Worm (Caenorhabditis elegans) whole organism, late embryonic: ENCODE results near the gene srh-72.
"Not testable (repeated sequence)": the region's sequence is repeated elsewhere in the genome, so short reads cannot be mapped to it uniquely, and the experiment has no call there.

Source experiments
- C08G9.2 ChIP-seq: sonication (generic microtip); optimal IDR thresholded peaks from 2 replicates; lab custom pipeline; 2016; ENCODE audit warnings: mild to moderate bottlenecking, missing genetic modification characterization, moderate library complexity, missing compliant biosample characterization
- K02D7.2 ChIP-seq: sonication (generic microtip); optimal IDR thresholded peaks from 2 replicates; lab custom pipeline; 2017; ENCODE audit warnings: mild to moderate bottlenecking, missing genetic modification characterization, missing compliant biosample characterization
- K09A11.1 ChIP-seq: sonication (generic microtip); optimal IDR thresholded peaks from 2 replicates; lab custom pipeline; 2017; ENCODE audit warnings: antibody characterized with exemption, mild to moderate bottlenecking, missing genetic modification characterization, missing compliant biosample characterization; ENCODE audit not compliant: insufficient read depth
- T23F11.4 ChIP-seq: fragments of 200-800 bp; sonication (Bioruptor generic); optimal IDR thresholded peaks from 2 replicates; lab custom pipeline; 2018; ENCODE audit warnings: mild to moderate bottlenecking, missing genetic modification characterization, missing compliant biosample characterization
- Y22D7AL.16 ChIP-seq: sonication (generic microtip); optimal IDR thresholded peaks from 2 replicates; lab custom pipeline; 2016; ENCODE audit warnings: missing genetic modification characterization, missing compliant biosample characterization
- ahr-1 ChIP-seq: sonication (generic microtip); optimal IDR thresholded peaks from 2 replicates; lab custom pipeline; 2016; ENCODE audit warnings: missing genetic modification characterization, missing compliant biosample characterization
- ceh-14 ChIP-seq: sonication (generic microtip); optimal IDR thresholded peaks from 2 replicates; lab custom pipeline; 2016; ENCODE audit warnings: missing genotype, missing genetic modification characterization, missing compliant biosample characterization
- ceh-19 ChIP-seq: fragments of 200-800 bp; sonication (Bioruptor generic); optimal IDR thresholded peaks from 2 replicates; lab custom pipeline; 2018; ENCODE audit warnings: mild to moderate bottlenecking, missing genetic modification characterization, missing compliant biosample characterization
- ceh-2 ChIP-seq: sonication (generic microtip); optimal IDR thresholded peaks from 2 replicates; lab custom pipeline; 2016; ENCODE audit warnings: missing genotype, missing genetic modification characterization, missing compliant biosample characterization
- ceh-22 ChIP-seq: sonication (generic microtip); optimal IDR thresholded peaks from 2 replicates; lab custom pipeline; 2017; ENCODE audit warnings: missing biosample characterization, missing genetic modification characterization
- ceh-24 ChIP-seq: sonication (generic microtip); optimal IDR thresholded peaks from 2 replicates; lab custom pipeline; 2016; ENCODE audit warnings: mild to moderate bottlenecking, missing genetic modification characterization, missing compliant biosample characterization
- ceh-30 ChIP-seq: fragments of 150-350 bp; optimal IDR thresholded peaks from 2 replicates; lab custom pipeline; 2014; ENCODE audit warnings: missing biosample characterization, missing genetic modification characterization
- ceh-31 ChIP-seq: sonication (generic microtip); optimal IDR thresholded peaks from 2 replicates; lab custom pipeline; 2016; ENCODE audit warnings: missing genetic modification characterization, missing compliant biosample characterization
- ceh-34 ChIP-seq: sonication (generic microtip); optimal IDR thresholded peaks from 2 replicates; lab custom pipeline; 2016; ENCODE audit warnings: mild to moderate bottlenecking, missing genetic modification characterization, missing compliant biosample characterization
- dmd-4 ChIP-seq: sonication (generic microtip); optimal IDR thresholded peaks from 2 replicates; lab custom pipeline; 2016; ENCODE audit warnings: borderline replicate concordance, missing genetic modification characterization, missing compliant biosample characterization
- dve-1 ChIP-seq: sonication (generic microtip); optimal IDR thresholded peaks from 2 replicates; lab custom pipeline; 2017; ENCODE audit warnings: antibody characterized with exemption, mild to moderate bottlenecking, missing genetic modification characterization, missing compliant biosample characterization
- elt-2 ChIP-seq: sonication (generic microtip); optimal IDR thresholded peaks from 2 replicates; lab custom pipeline; 2016; ENCODE audit warnings: missing genetic modification reagents, missing genetic modification characterization, missing compliant biosample characterization
- elt-4 ChIP-seq: sonication (generic microtip); optimal IDR thresholded peaks from 2 replicates; lab custom pipeline; 2016; ENCODE audit warnings: missing genetic modification characterization, missing compliant biosample characterization
- ets-4 ChIP-seq: sonication (generic microtip); optimal IDR thresholded peaks from 2 replicates; lab custom pipeline; 2016; ENCODE audit warnings: missing genetic modification characterization, missing compliant biosample characterization
- fkh-10 ChIP-seq: fragments of 150-350 bp; optimal IDR thresholded peaks from 2 replicates; lab custom pipeline; 2014; ENCODE audit warnings: missing biosample characterization, missing genetic modification reagents, missing genetic modification characterization
- gmeb-2 ChIP-seq: sonication (generic microtip); optimal IDR thresholded peaks from 2 replicates; lab custom pipeline; 2016; ENCODE audit warnings: missing genetic modification characterization, inconsistent platforms, missing compliant biosample characterization
- hlh-13 ChIP-seq: fragments of 200-800 bp; sonication (Bioruptor generic); optimal IDR thresholded peaks from 2 replicates; lab custom pipeline; 2018; ENCODE audit warnings: mild to moderate bottlenecking, missing genetic modification characterization, missing compliant biosample characterization
- hlh-30 ChIP-seq: sonication (generic microtip); optimal IDR thresholded peaks from 2 replicates; lab custom pipeline; 2017; ENCODE audit warnings: antibody characterized with exemption, missing genetic modification characterization, missing compliant biosample characterization; ENCODE audit not compliant: insufficient read depth
- hlh-6 ChIP-seq: sonication (generic microtip); optimal IDR thresholded peaks from 2 replicates; lab custom pipeline; 2016; ENCODE audit warnings: missing genotype, missing genetic modification characterization, missing compliant biosample characterization
- lim-6 ChIP-seq: sonication (generic microtip); optimal IDR thresholded peaks from 2 replicates; lab custom pipeline; 2016; ENCODE audit warnings: missing genetic modification characterization, missing compliant biosample characterization
- lin-11 ChIP-seq: fragments of 200-800 bp; sonication (Bioruptor generic); optimal IDR thresholded peaks from 2 replicates; lab custom pipeline; 2018; ENCODE audit warnings: mild to moderate bottlenecking, missing genetic modification characterization, missing compliant biosample characterization
- madf-2 ChIP-seq: sonication (generic microtip); optimal IDR thresholded peaks from 2 replicates; lab custom pipeline; 2017; ENCODE audit warnings: missing genetic modification characterization, missing compliant biosample characterization
- nhr-11 ChIP-seq: fragments of 150-350 bp; optimal IDR thresholded peaks from 2 replicates; lab custom pipeline; 2014; ENCODE audit warnings: missing biosample characterization, missing genetic modification characterization
- npax-4 ChIP-seq: sonication (generic microtip); optimal IDR thresholded peaks from 2 replicates; lab custom pipeline; 2016; ENCODE audit warnings: missing genetic modification characterization, missing compliant biosample characterization
- odd-2 ChIP-seq: sonication (generic microtip); optimal IDR thresholded peaks from 2 replicates; lab custom pipeline; 2017; ENCODE audit warnings: antibody characterized with exemption, mild to moderate bottlenecking, missing genetic modification characterization, missing compliant biosample characterization
- pag-3 ChIP-seq: sonication (generic microtip); optimal IDR thresholded peaks from 2 replicates; lab custom pipeline; 2016; ENCODE audit warnings: missing compliant biosample characterization, missing genetic modification characterization, borderline replicate concordance
- pha-2 ChIP-seq: sonication (generic microtip); optimal IDR thresholded peaks from 2 replicates; lab custom pipeline; 2017; ENCODE audit warnings: mild to moderate bottlenecking, missing genetic modification characterization, missing compliant biosample characterization
- pqm-1 ChIP-seq: sonication (generic microtip); optimal IDR thresholded peaks from 2 replicates; lab custom pipeline; 2016; ENCODE audit warnings: missing genetic modification characterization, missing compliant biosample characterization
- ref-2 ChIP-seq: sonication (generic microtip); optimal IDR thresholded peaks from 2 replicates; lab custom pipeline; 2016; ENCODE audit warnings: missing genetic modification characterization, missing compliant biosample characterization
- tbx-2 ChIP-seq: sonication (generic microtip); optimal IDR thresholded peaks from 2 replicates; lab custom pipeline; 2016; ENCODE audit warnings: missing genetic modification characterization, missing compliant biosample characterization
- tbx-7 ChIP-seq: sonication (generic microtip); optimal IDR thresholded peaks from 2 replicates; lab custom pipeline; 2016; ENCODE audit warnings: missing genotype, missing genetic modification characterization, missing compliant biosample characterization
- unc-3 ChIP-seq, 2 experiments: fragments of 200-800 bp in 1 of 2; sonication (Bioruptor generic) in 1 of 2; sonication (generic microtip) in 1 of 2; conservative IDR thresholded peaks in 1 of 2; optimal IDR thresholded peaks in 1 of 2; 2 replicates each; pipeline versions ENCODE4 v1.3.6 to Lab custom; 2016 to 2022; ENCODE audit warnings: missing compliant biosample characterization in 2 of 2, missing genetic modification characterization in 2 of 2, missing genetic modification reagents in 1 of 2
- unc-86 ChIP-seq: sonication (generic microtip); optimal IDR thresholded peaks from 2 replicates; lab custom pipeline; 2016; ENCODE audit warnings: missing genetic modification characterization, missing compliant biosample characterization
- ztf-16 ChIP-seq: sonication (generic microtip); optimal IDR thresholded peaks from 2 replicates; lab custom pipeline; 2017; ENCODE audit warnings: missing genetic modification characterization, missing compliant biosample characterization

The srh-72 gene

ce11 chrII:1627783-1628182 lies 12.6 kb downstream of the srh-72 start, which contains the start of gene C08E3.15:
TSS of gene C08E3.15 (minus strand) at chrII:1627883.
- TF ChIP-seq ref-2, pha-2, lin-11: not testable (repeated sequence)

ce11 chrII:1625666-1626065 lies 14.7 kb downstream of the srh-72 start, which contains the start of gene C08E3.14:
TSS of gene C08E3.14 (plus strand) at chrII:1625966.
- TF ChIP-seq odd-2 (tag; lab: Kevin White, UChicago) = no peak
- TF ChIP-seq ceh-31 (tag; lab: Kevin White, UChicago) = no peak
- no peak for TF ChIP-seq elt-4 (tag; lab: Kevin White, UChicago)
- no peak for TF ChIP-seq ceh-22 (tag; lab: Kevin White, UChicago)
- no peak for TF ChIP-seq fkh-10 (GFP tag; lab: Kevin White, UChicago)
- no peak for TF ChIP-seq Y22D7AL.16 (tag; lab: Kevin White, UChicago)
- TF ChIP-seq ref-2 = no peak
- TF ChIP-seq unc-86 (tag; lab: Kevin White, UChicago) = no peak
- no peak for TF ChIP-seq ets-4 (tag; lab: Kevin White, UChicago)
- TF ChIP-seq dmd-4 = no peak
- TF ChIP-seq hlh-6 (tag; lab: Kevin White, UChicago) = no peak
- no peak for TF ChIP-seq tbx-2 (tag; lab: Kevin White, UChicago)
- no peak for TF ChIP-seq ceh-14
- no peak for TF ChIP-seq npax-4
- TF ChIP-seq K09A11.1 (tag; lab: Kevin White, UChicago) = no peak
- no peak for TF ChIP-seq dve-1

- TF ChIP-seq K02D7.2 = no peak
- TF ChIP-seq pqm-1 = no peak
- TF ChIP-seq unc-3 (GFP tag; conservative IDR thresholded peaks at IDR 0.05; lab: Robert Waterston, UW) = no peak
- TF ChIP-seq unc-3 (tag; optimal IDR thresholded peaks at IDR 0.05; lab: Kevin White, UChicago) = no peak
- no peak for TF ChIP-seq madf-2 (tag; lab: Kevin White, UChicago)
- TF ChIP-seq ceh-22 (tag; lab: Kevin White, UChicago) = no peak
- TF ChIP-seq nhr-11 (tag; lab: Kevin White, UChicago) = no peak
- no peak for TF ChIP-seq ceh-2
- TF ChIP-seq lin-11 = no peak
- TF ChIP-seq ceh-24 (tag; lab: Kevin White, UChicago) = no peak
- no peak for TF ChIP-seq ref-2
- TF ChIP-seq ceh-19 (GFP tag; lab: Kevin White, UChicago) = no peak
- no peak for TF ChIP-seq ztf-16
- TF ChIP-seq T23F11.4 (GFP tag; lab: Kevin White, UChicago) = no peak
- no peak for TF ChIP-seq ahr-1
- TF ChIP-seq hlh-13 (GFP tag; lab: Kevin White, UChicago) = no peak
- no peak for TF ChIP-seq tbx-7 (tag; lab: Kevin White, UChicago)
- no peak for TF ChIP-seq C08G9.2 (tag; lab: Kevin White, UChicago)
Measured at ce11 chrII:1624572-1624971, 15.8 kb downstream of the srh-72 start, which contains the start of gene fbxa-160. TSS of gene fbxa-160 (minus strand) at chrII:1624672.

- TF ChIP-seq elt-2 (peak; percentile 46), pag-3 (tag; lab: Kevin White, UChicago) (no peak)
- TF ChIP-seq, all 69 proteins: peak for 1
Measured at ce11 chrII:1621795-1622194, 18.6 kb downstream of the srh-72 start.

ce11 chrII:1621180-1621579 lies 19.2 kb downstream of the srh-72 start, which contains the start of gene fbxa-158:
TSS of gene fbxa-158 (minus strand) at chrII:1621280.
- TF ChIP-seq lim-6 (tag; lab: Kevin White, UChicago) (no peak), tbx-7 (tag; lab: Kevin White, UChicago) (no peak), npax-4 (no peak), ref-2 (no peak), ets-4 (tag; lab: Kevin White, UChicago) (no peak), hlh-30 (tag; lab: Kevin White, UChicago) (no peak), ceh-30 (tag; lab: Kevin White, UChicago) (no peak), ztf-16 (no peak), ceh-34 (tag; lab: Kevin White, UChicago) (no peak), K02D7.2 (no peak), gmeb-2 (tag; lab: Kevin White, UChicago) (no peak), nhr-11 (tag; lab: Kevin White, UChicago) (no peak)
